Fruit fly (Drosophila melanogaster) Kc167 (cell line): ENCODE data around the gene Sulf1.

Experiments
- Myc ChIP-seq: fragments of >200 bp; optimal IDR thresholded peaks from 2 replicates; lab custom pipeline; 2017; ENCODE audit warnings: missing external identifiers
- Sin3A ChIP-seq: fragments of >200 bp; optimal IDR thresholded peaks from 2 replicates; lab custom pipeline; 2018; ENCODE audit warnings: missing external identifiers
- h ChIP-seq: fragments of >200 bp; optimal IDR thresholded peaks from 3 replicates; lab custom pipeline; 2018; ENCODE audit warnings: missing external identifiers
- insv ChIP-seq: fragments of >200 bp; optimal IDR thresholded peaks from 3 replicates; lab custom pipeline; 2018; ENCODE audit warnings: missing external identifiers
- psq ChIP-seq: fragments of >200 bp; optimal IDR thresholded peaks from 2 replicates; lab custom pipeline; 2017; ENCODE audit warnings: missing external identifiers
- ttk ChIP-seq: sonication (Bioruptor generic); optimal IDR thresholded peaks from 2 replicates; lab custom pipeline; 2017; ENCODE audit warnings: missing external identifiers

dm6 chr3R:16290242-16290824 lies 49.0 kb downstream of the Sulf1 start:
- TF ChIP-seq Sin3A (lab: Kevin White, UChicago) = no peak
- no peak for TF ChIP-seq psq
- no peak for TF ChIP-seq h (lab: Kevin White, UChicago)
- no peak for TF ChIP-seq Myc (lab: Kevin White, UChicago)
- TF ChIP-seq insv (lab: Kevin White, UChicago) = no peak
- TF ChIP-seq ttk (lab: Kevin White, UChicago) = no peak
